Worm (Caenorhabditis elegans): ENCODE measurements around the gene srbc-29.

DNA sequence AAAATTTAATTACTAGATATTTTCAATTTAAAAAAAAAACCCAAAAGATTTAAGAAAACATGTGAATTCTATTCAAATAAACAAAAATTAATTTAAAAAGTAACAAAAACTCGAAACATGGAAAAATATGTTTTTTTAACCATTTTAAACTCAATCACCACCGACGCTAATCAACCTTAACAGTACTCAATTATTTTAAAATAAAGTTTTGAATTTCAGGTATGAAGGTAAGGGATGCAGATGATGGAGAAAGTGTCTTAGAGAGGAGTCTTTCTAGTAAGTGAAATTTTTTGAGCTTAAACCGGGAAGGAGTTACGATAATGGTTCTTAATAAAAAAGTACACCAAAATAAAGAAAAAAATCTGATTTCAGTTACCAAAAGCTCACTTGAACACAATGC is 7.2 kb downstream of the srbc-29 start, which contains the start of gene slc-28.1:
- TF ChIP-seq blmp-1 (tag; optimal IDR thresholded peaks at IDR 0.05; ENCODE audit: insufficient read depth) = no peak
- TF ChIP-seq lin-13 (GFP tag; optimal IDR thresholded peaks at IDR 0.05) = no peak
- TF ChIP-seq nhr-12 (tag; optimal IDR thresholded peaks at IDR 0.05) = no peak
- no peak for TF ChIP-seq snpc-4 (tag; optimal IDR thresholded peaks at IDR 0.05)
- TF ChIP-seq nhr-6 (tag; optimal IDR thresholded peaks at IDR 0.05) = no peak
- TF ChIP-seq dmd-4 (tag; optimal IDR thresholded peaks at IDR 0.05) = no peak
- no peak for TF ChIP-seq sem-4 (tag; optimal IDR thresholded peaks at IDR 0.05)
- no peak for TF ChIP-seq aly-2 (tag; optimal IDR thresholded peaks at IDR 0.05)
- TF ChIP-seq ceh-82 (tag; optimal IDR thresholded peaks at IDR 0.05) = no peak
- no peak for TF ChIP-seq unc-62 (GFP tag; optimal IDR thresholded peaks at IDR 0.05)
- TF ChIP-seq nhr-25 (tag; optimal IDR thresholded peaks at IDR 0.05) = no peak
- no peak for TF ChIP-seq mdl-1 (tag; optimal IDR thresholded peaks at IDR 0.05)
- TF ChIP-seq nhr-237 (tag; optimal IDR thresholded peaks at IDR 0.05) = no peak

Measured in whole organism, L2 larva.